Worm (Caenorhabditis elegans) whole organism, L1 larva: ENCODE results near the gene C17C3.11.

ENCODE experiments used
- ceh-8 ChIP-seq: fragments of 200-800 bp; sonication (Bioruptor generic); optimal IDR thresholded peaks from 2 replicates; lab custom pipeline; 2018; ENCODE audit warnings: mild to moderate bottlenecking, missing genetic modification characterization, moderate library complexity, missing compliant biosample characterization
- efl-1 ChIP-seq, 4 experiments: fragments of 150-350 bp; optimal IDR thresholded peaks in 3 of 4; peaks in 1 of 4; 1 replicate in 1 of 4; 2 replicates in 3 of 4; lab custom pipeline; 2014; ENCODE audit warnings: missing biosample characterization in 2 of 4, missing genetic modification characterization in 2 of 4, missing genetic modification reagents in 2 of 4
- lin-13 ChIP-seq: fragments of 150-350 bp; optimal IDR thresholded peaks from 2 replicates; lab custom pipeline; 2014; ENCODE audit warnings: missing biosample characterization, missing genetic modification reagents, missing genetic modification characterization
- lir-3 ChIP-seq: sonication (generic microtip); optimal IDR thresholded peaks from 2 replicates; lab custom pipeline; 2016; ENCODE audit warnings: mild to moderate bottlenecking, missing genetic modification characterization, moderate library complexity, missing compliant biosample characterization; ENCODE audit not compliant: poor library complexity
- nhr-12 ChIP-seq: sonication (generic microtip); optimal IDR thresholded peaks from 2 replicates; lab custom pipeline; 2017; ENCODE audit warnings: missing biosample characterization, missing genetic modification characterization
- unc-30 ChIP-seq: sonication (generic microtip); optimal IDR thresholded peaks from 2 replicates; lab custom pipeline; 2017; ENCODE audit warnings: missing biosample characterization, missing genetic modification characterization

DNA sequence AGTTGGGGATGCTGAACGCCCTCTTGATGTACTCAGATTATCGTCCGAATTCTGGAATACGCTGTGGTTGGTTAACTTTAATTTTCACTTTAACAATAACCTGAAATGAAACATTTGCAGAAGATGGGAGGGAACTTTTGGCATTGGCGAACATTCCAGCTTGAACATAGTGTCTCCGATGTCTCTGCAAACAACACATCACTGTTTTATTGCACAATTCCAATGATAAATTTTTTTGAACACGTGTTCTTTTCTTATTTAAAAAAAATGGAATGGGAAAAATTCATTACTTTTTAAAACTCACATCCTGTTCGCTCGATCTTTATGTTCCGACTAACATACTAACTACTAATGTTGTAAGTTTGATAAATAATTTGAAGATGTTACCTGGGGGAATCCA lies 37.2 kb upstream of the C17C3.11 start, which contains the start of gene fzy-1:
- TF ChIP-seq nhr-12 (tag; lab: Kevin White, UChicago): no peak
- no peak for TF ChIP-seq ceh-8 (GFP tag; lab: Kevin White, UChicago)
- TF ChIP-seq lir-3: no peak
- no peak for TF ChIP-seq efl-1 (optimal IDR thresholded peaks at IDR 0.05; lab: Kevin White, UChicago)
- TF ChIP-seq efl-1 (GFP tag; optimal IDR thresholded peaks at IDR 0.05 in 1 of 2; lab: Kevin White, UChicago): no peak
- TF ChIP-seq lin-13: no peak
- no peak for TF ChIP-seq unc-30 (tag; lab: Kevin White, UChicago)
